Worm (Caenorhabditis elegans): Measurements from ENCODE around the gene Y54G2A.28.

Y54G2A.28 gene

DNA sequence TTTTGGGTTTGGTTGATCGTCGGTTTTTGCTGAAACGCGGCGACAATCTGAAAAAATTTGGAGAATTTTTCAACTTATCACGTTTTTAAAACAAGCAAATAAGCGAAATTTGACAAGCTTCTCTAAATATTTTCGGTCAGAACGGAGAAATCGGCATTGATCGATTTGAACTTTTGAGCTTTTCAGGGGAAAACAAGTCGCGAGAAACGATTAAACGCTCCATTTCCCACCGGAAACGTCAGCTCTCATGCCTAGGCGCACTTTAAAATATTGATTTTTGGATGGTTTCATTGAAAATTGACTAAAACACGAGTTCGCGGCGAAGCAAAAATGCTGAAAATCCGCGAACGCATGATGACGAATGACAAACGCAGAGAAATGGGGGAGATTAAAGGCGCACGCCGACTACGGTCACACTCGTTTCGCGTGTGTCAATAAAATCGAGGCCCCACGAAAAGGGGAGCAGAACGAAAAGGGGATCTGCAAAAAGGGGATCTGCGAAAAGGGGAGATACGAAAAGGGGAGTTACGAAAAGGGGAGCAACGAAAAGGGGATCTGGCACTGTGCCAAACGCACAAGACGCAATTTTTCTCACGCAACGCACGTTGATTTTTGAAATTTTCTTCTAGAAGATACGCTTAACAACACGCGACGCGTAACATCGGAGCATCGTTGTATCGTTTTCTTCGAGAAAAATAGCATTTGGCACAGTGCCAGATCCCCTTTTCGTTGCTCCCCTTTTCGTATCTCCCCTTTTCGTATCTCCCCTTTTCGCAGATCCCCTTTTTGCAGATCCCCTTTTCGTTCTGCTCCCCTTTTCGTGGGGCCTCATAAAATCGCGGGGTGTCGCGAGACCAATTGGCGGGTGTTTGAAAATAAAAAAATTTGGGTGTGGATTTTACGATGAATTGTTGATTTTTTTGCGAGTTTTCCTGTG is 38.1 kb upstream of the Y54G2A.28 start, which contains the start of gene eel-1:
TSS of gene eel-1 (minus strand) at position 51 of the 937 bp plus-strand sequence.
- peak; percentile 100 for TF ChIP-seq lim-6 (tag; optimal IDR thresholded peaks at IDR 0.05)
- peak; percentile 69 for TF ChIP-seq hlh-13 (GFP tag; optimal IDR thresholded peaks at IDR 0.05)
- peak; percentile 99 for TF ChIP-seq pqm-1 (tag; optimal IDR thresholded peaks at IDR 0.05)
- peak; percentile 100 for TF ChIP-seq C08G9.2 (tag; optimal IDR thresholded peaks at IDR 0.05)
- peak; percentile 37 for TF ChIP-seq hlh-30 (tag; optimal IDR thresholded peaks at IDR 0.05; ENCODE audit: insufficient read depth)
- peak; percentile 71 for TF ChIP-seq nfya-1 (tag; optimal IDR thresholded peaks at IDR 0.05)
- TF ChIP-seq elt-4 (tag; optimal IDR thresholded peaks at IDR 0.05) = peak; percentile 99
- TF ChIP-seq ceh-18 (tag; optimal IDR thresholded peaks at IDR 0.05) = peak; percentile 98
- peak; percentile 99 for TF ChIP-seq hlh-8 (tag; optimal IDR thresholded peaks at IDR 0.05)
- TF ChIP-seq sox-2 (GFP tag; IDR thresholded peaks at IDR 0.05) = peak; percentile 79
- TF ChIP-seq ttx-3 (tag; optimal IDR thresholded peaks at IDR 0.05) = peak; percentile 36
- peak; percentile 92 for TF ChIP-seq hlh-6 (tag; optimal IDR thresholded peaks at IDR 0.05)
- peak; percentile 99 for TF ChIP-seq rnt-1 (tag; optimal IDR thresholded peaks at IDR 0.05)
- TF ChIP-seq Y22D7AL.16 (tag; optimal IDR thresholded peaks at IDR 0.05) = peak; percentile 61
- peak; percentile 84 for TF ChIP-seq hlh-15 (tag; optimal IDR thresholded peaks at IDR 0.05)
- peak; percentile 86 for TF ChIP-seq unc-3 (GFP tag; conservative IDR thresholded peaks at IDR 0.05)
- peak; percentile 93 for TF ChIP-seq unc-3 (tag; optimal IDR thresholded peaks at IDR 0.05)
- peak; percentile 100 for TF ChIP-seq ref-2 (tag; optimal IDR thresholded peaks at IDR 0.05)
- peak; percentile 65 for TF ChIP-seq pat-9 (tag; optimal IDR thresholded peaks at IDR 0.05)
- peak; percentile 79 for TF ChIP-seq ceh-6 (GFP tag; optimal IDR thresholded peaks at IDR 0.05)
- TF ChIP-seq pros-1 (tag; optimal IDR thresholded peaks at IDR 0.05) = peak; percentile 22
- peak; percentile 100 for TF ChIP-seq ceh-31 (tag; optimal IDR thresholded peaks at IDR 0.05)
- peak; percentile 48 for TF ChIP-seq che-1 (tag; optimal IDR thresholded peaks at IDR 0.05)
- TF ChIP-seq ceh-19 (GFP tag; optimal IDR thresholded peaks at IDR 0.05) = peak; percentile 94
- peak; percentile 99 for TF ChIP-seq F13H6.1 (tag; optimal IDR thresholded peaks at IDR 0.05)
- TF ChIP-seq ceh-14 (tag; optimal IDR thresholded peaks at IDR 0.05) = peak; percentile 100
- TF ChIP-seq C38D4.7 (GFP tag; optimal IDR thresholded peaks at IDR 0.05) = peak; percentile 68
- TF ChIP-seq K02D7.2 (tag; optimal IDR thresholded peaks at IDR 0.05) = peak; percentile 76
- TF ChIP-seq madf-2 (tag; optimal IDR thresholded peaks at IDR 0.05) = peak; percentile 93
- peak; percentile 96 for TF ChIP-seq unc-42 (tag; optimal IDR thresholded peaks at IDR 0.05)
- peak; percentile 98 for TF ChIP-seq fax-1 (tag; optimal IDR thresholded peaks at IDR 0.05)
- TF ChIP-seq T23F11.4 (GFP tag; optimal IDR thresholded peaks at IDR 0.05) = peak; percentile 72
- peak; percentile 99 for TF ChIP-seq mec-3 (tag; optimal IDR thresholded peaks at IDR 0.05; ENCODE audit: borderline replicate concordance)
- peak; percentile 55 for TF ChIP-seq lin-11 (tag; optimal IDR thresholded peaks at IDR 0.05)
- TF ChIP-seq tbx-7 (tag; optimal IDR thresholded peaks at IDR 0.05) = peak; percentile 99
- peak; percentile 92 for TF ChIP-seq fkh-6 (tag; optimal IDR thresholded peaks at IDR 0.05)
- peak; percentile 64 for TF ChIP-seq npax-4 (tag; optimal IDR thresholded peaks at IDR 0.05)
- TF ChIP-seq unc-86 (tag; optimal IDR thresholded peaks at IDR 0.05) = peak; percentile 86
- peak; percentile 68 for TF ChIP-seq gmeb-2 (tag; optimal IDR thresholded peaks at IDR 0.05)
- TF ChIP-seq ets-4 (tag; optimal IDR thresholded peaks at IDR 0.05) = peak; percentile 99
- TF ChIP-seq pha-2 (tag; optimal IDR thresholded peaks at IDR 0.05) = peak; percentile 83
- peak; percentile 89 for TF ChIP-seq sdc-2 (tag; optimal IDR thresholded peaks at IDR 0.05)
- peak; percentile 98 for TF ChIP-seq syd-9 (tag; optimal IDR thresholded peaks at IDR 0.05)
- TF ChIP-seq dmd-4 (tag; optimal IDR thresholded peaks at IDR 0.05; ENCODE audit: borderline replicate concordance) = peak; percentile 99
- TF ChIP-seq tbx-2 (tag; optimal IDR thresholded peaks at IDR 0.05) = peak; percentile 100
- TF ChIP-seq ceh-2 (tag; optimal IDR thresholded peaks at IDR 0.05) = peak; percentile 99
- TF ChIP-seq eyg-1 (tag; optimal IDR thresholded peaks at IDR 0.05) = peak; percentile 91
- peak; percentile 97 for TF ChIP-seq ahr-1 (tag; optimal IDR thresholded peaks at IDR 0.05)
- TF ChIP-seq ceh-34 (tag; optimal IDR thresholded peaks at IDR 0.05) = peak; percentile 99
- TF ChIP-seq zip-5 (tag; optimal IDR thresholded peaks at IDR 0.05) = peak; percentile 97
- peak; percentile 93 for TF ChIP-seq ztf-16 (tag; optimal IDR thresholded peaks at IDR 0.05)
